Fruit fly (Drosophila melanogaster) whole organism, embryonic: ENCODE data around the gene CG32276.

Experiments
- Aef1 ChIP-seq: fragments of 200-800 bp; sonication (Bioruptor generic); IDR thresholded peaks from 3 replicates; pipeline ENCODE4 v1.3.6; 2022; ENCODE audit warnings: missing biosample characterization, missing genetic modification characterization
- Bteb2 ChIP-seq: fragments of 200-800 bp; sonication (Bioruptor generic); optimal IDR thresholded peaks from 2 replicates; lab custom pipeline; 2016; ENCODE audit warnings: missing biosample characterization, missing genetic modification characterization
- CG11398 ChIP-seq: fragments of 200-800 bp; sonication (Bioruptor generic); optimal IDR thresholded peaks from 2 replicates; lab custom pipeline; 2016; ENCODE audit warnings: missing biosample characterization, missing genetic modification characterization
- CG12155 ChIP-seq: fragments of 200-800 bp; sonication (Bioruptor generic); optimal IDR thresholded peaks from 3 replicates; lab custom pipeline; 2016; ENCODE audit warnings: missing biosample characterization, missing genetic modification characterization
- CG12659 ChIP-seq: fragments of 200-800 bp; sonication (Bioruptor generic); optimal IDR thresholded peaks from 3 replicates; lab custom pipeline; 2017; ENCODE audit warnings: mild to moderate bottlenecking, missing biosample characterization, missing genetic modification reagents, missing genetic modification characterization
- CG13287 ChIP-seq: fragments of 200-800 bp; sonication (Bioruptor generic); IDR thresholded peaks from 2 replicates; pipeline ENCODE4 v1.3.6; 2022; ENCODE audit warnings: missing biosample characterization, missing genetic modification characterization; ENCODE audit not compliant: partially characterized antibody
- CG13296 ChIP-seq: fragments of 200-800 bp; sonication (Bioruptor generic); optimal IDR thresholded peaks from 3 replicates; lab custom pipeline; 2018; ENCODE audit warnings: missing biosample characterization, mild to moderate bottlenecking, missing genetic modification characterization
- CG14965 ChIP-seq: fragments of 200-800 bp; sonication (Bioruptor generic); optimal IDR thresholded peaks from 2 replicates; lab custom pipeline; 2016; ENCODE audit warnings: missing biosample characterization, missing genetic modification characterization, borderline replicate concordance
- CG17361 ChIP-seq: fragments of 200-800 bp; sonication (Bioruptor generic); IDR thresholded peaks from 3 replicates; pipeline ENCODE4 v1.3.6; 2022; ENCODE audit warnings: missing biosample characterization, missing genetic modification characterization
- CG2116 ChIP-seq: fragments of 200-800 bp; sonication (Bioruptor generic); optimal IDR thresholded peaks from 3 replicates; lab custom pipeline; 2018; ENCODE audit warnings: missing biosample characterization, mild to moderate bottlenecking, missing genetic modification characterization
- CG2202 ChIP-seq: fragments of 200-800 bp; sonication (Bioruptor generic); optimal IDR thresholded peaks from 2 replicates; lab custom pipeline; 2018; ENCODE audit warnings: missing biosample characterization, mild to moderate bottlenecking, missing genetic modification characterization
- CG2712 ChIP-seq: fragments of 200-800 bp; optimal IDR thresholded peaks from 3 replicates; lab custom pipeline; 2019; ENCODE audit warnings: missing biosample characterization, mild to moderate bottlenecking, missing genetic modification characterization, moderate library complexity
- CG30403 ChIP-seq: fragments of 200-800 bp; sonication (Bioruptor generic); optimal IDR thresholded peaks from 3 replicates; lab custom pipeline; 2016; ENCODE audit warnings: missing biosample characterization, missing genetic modification characterization
- CG3065 ChIP-seq: fragments of 200-800 bp; sonication (Bioruptor generic); optimal IDR thresholded peaks from 2 replicates; lab custom pipeline; 2016; ENCODE audit warnings: missing biosample characterization, missing genetic modification characterization
- CG32532 ChIP-seq: fragments of 200-800 bp; sonication (Bioruptor generic); IDR thresholded peaks from 2 replicates; pipeline ENCODE4 v1.3.6; 2022; ENCODE audit warnings: missing biosample characterization, missing genetic modification characterization
- CG34376 ChIP-seq: fragments of 200-800 bp; sonication (Bioruptor generic); optimal IDR thresholded peaks from 2 replicates; lab custom pipeline; 2018; ENCODE audit warnings: missing biosample characterization, mild to moderate bottlenecking, missing genetic modification characterization
- CG3847 ChIP-seq: fragments of 200-800 bp; sonication (Bioruptor generic); IDR thresholded peaks from 2 replicates; pipeline ENCODE4 v1.3.6; 2022; ENCODE audit warnings: missing biosample characterization, missing genetic modification characterization
- CG4424 ChIP-seq: fragments of 200-800 bp; sonication (Bioruptor generic); optimal IDR thresholded peaks from 3 replicates; lab custom pipeline; 2016; ENCODE audit warnings: missing biosample characterization, missing genetic modification characterization
- CG6683 ChIP-seq: fragments of 200-800 bp; sonication (Bioruptor generic); optimal IDR thresholded peaks from 2 replicates; lab custom pipeline; 2017; ENCODE audit warnings: missing biosample characterization, mild to moderate bottlenecking, missing genetic modification characterization, missing genetic modification reagents
- CG8388 ChIP-seq: fragments of 200-800 bp; sonication (Bioruptor generic); optimal IDR thresholded peaks from 2 replicates; lab custom pipeline; 2019; ENCODE audit warnings: missing biosample characterization, mild to moderate bottlenecking, missing genetic modification characterization, moderate library complexity
- D19B ChIP-seq: fragments of 200-800 bp; sonication (Bioruptor generic); optimal IDR thresholded peaks from 2 replicates; lab custom pipeline; 2017; ENCODE audit warnings: missing biosample characterization, mild to moderate bottlenecking, missing genetic modification characterization
- Dip2 ChIP-seq: fragments of 200-800 bp; sonication (Bioruptor generic); IDR thresholded peaks from 2 replicates; pipeline ENCODE4 v1.3.6; 2022; ENCODE audit warnings: missing biosample characterization, missing genetic modification characterization
- E2f1 ChIP-seq: fragments of 200-800 bp; sonication (Bioruptor generic); IDR thresholded peaks from 2 replicates; pipeline ENCODE4 v1.3.6; 2022; ENCODE audit warnings: missing biosample characterization, missing genetic modification characterization
- Max ChIP-seq: fragments of 200-800 bp; sonication (Bioruptor generic); optimal IDR thresholded peaks from 2 replicates; lab custom pipeline; 2016; ENCODE audit warnings: missing biosample characterization, mild to moderate bottlenecking, missing genetic modification characterization
- Oaz ChIP-seq: fragments of 200-800 bp; sonication (Bioruptor generic); IDR thresholded peaks from 2 replicates; pipeline ENCODE4 v1.3.6; 2022; ENCODE audit warnings: missing biosample characterization, missing genetic modification characterization
- Opbp ChIP-seq: fragments of 200-800 bp; sonication (Bioruptor generic); IDR thresholded peaks from 3 replicates; pipeline ENCODE4 v1.3.6; 2022; ENCODE audit warnings: missing biosample characterization, missing genetic modification characterization; ENCODE audit not compliant: partially characterized antibody
- Rfx ChIP-seq: fragments of 200-800 bp; sonication (Bioruptor generic); IDR thresholded peaks from 2 replicates; pipeline ENCODE4 v1.3.6; 2022; ENCODE audit warnings: missing biosample characterization, missing genetic modification characterization
- Sox102F ChIP-seq: fragments of 200-800 bp; sonication (Bioruptor generic); optimal IDR thresholded peaks from 2 replicates; lab custom pipeline; 2018; ENCODE audit warnings: missing biosample characterization, mild to moderate bottlenecking, missing genetic modification characterization, moderate library complexity
- Taf1 ChIP-seq: fragments of 200-800 bp; sonication (Bioruptor generic); IDR thresholded peaks from 2 replicates; pipeline ENCODE4 v1.3.6; 2022; ENCODE audit warnings: missing biosample characterization, missing genetic modification characterization
- az2 ChIP-seq: fragments of 200-800 bp; sonication (Bioruptor generic); optimal IDR thresholded peaks from 3 replicates; lab custom pipeline; 2016; ENCODE audit warnings: missing biosample characterization, missing genetic modification characterization
- gcm2 ChIP-seq: fragments of 200-800 bp; sonication (Bioruptor generic); optimal IDR thresholded peaks from 2 replicates; lab custom pipeline; 2016; ENCODE audit warnings: missing biosample characterization, missing genetic modification characterization
- her ChIP-seq: fragments of 200-800 bp; sonication (Bioruptor generic); optimal IDR thresholded peaks from 2 replicates; lab custom pipeline; 2016; ENCODE audit warnings: missing biosample characterization, missing genetic modification characterization
- inv ChIP-seq: fragments of 200-800 bp; sonication (Bioruptor generic); IDR thresholded peaks from 2 replicates; pipeline ENCODE4 v1.3.6; 2022; ENCODE audit warnings: missing biosample characterization, missing genetic modification characterization; ENCODE audit not compliant: partially characterized antibody
- kah ChIP-seq: fragments of 200-800 bp; sonication (Bioruptor generic); optimal IDR thresholded peaks from 2 replicates; lab custom pipeline; 2018; ENCODE audit warnings: missing biosample characterization, mild to moderate bottlenecking, missing genetic modification characterization
- mam ChIP-seq: fragments of 200-800 bp; sonication (Bioruptor generic); optimal IDR thresholded peaks from 3 replicates; lab custom pipeline; 2016; ENCODE audit warnings: missing biosample characterization, missing genetic modification characterization
- nerfin-2 ChIP-seq: fragments of 200-800 bp; sonication (Bioruptor generic); IDR thresholded peaks from 2 replicates; pipeline ENCODE4 v1.3.6; 2022; ENCODE audit warnings: missing biosample characterization, missing genetic modification characterization; ENCODE audit not compliant: partially characterized antibody
- nmo ChIP-seq: fragments of 200-800 bp; sonication (Bioruptor generic); optimal IDR thresholded peaks from 2 replicates; lab custom pipeline; 2018; ENCODE audit warnings: missing biosample characterization, mild to moderate bottlenecking, missing genetic modification characterization, moderate library complexity
- p53 ChIP-seq: fragments of 200-800 bp; sonication (Bioruptor generic); optimal IDR thresholded peaks from 2 replicates; lab custom pipeline; 2016; ENCODE audit warnings: missing biosample characterization, missing genetic modification characterization
- pb ChIP-seq: fragments of 200-800 bp; sonication (Bioruptor generic); optimal IDR thresholded peaks from 3 replicates; lab custom pipeline; 2016; ENCODE audit warnings: missing biosample characterization, missing genetic modification characterization
- sens-2 ChIP-seq: fragments of 200-800 bp; sonication (Bioruptor generic); IDR thresholded peaks from 2 replicates; pipeline ENCODE4 v1.3.6; 2022; ENCODE audit warnings: missing biosample characterization, missing genetic modification characterization
- sim ChIP-seq: fragments of 200-800 bp; sonication (Bioruptor generic); IDR thresholded peaks from 2 replicates; pipeline ENCODE4 v1.3.6; 2022; ENCODE audit warnings: missing biosample characterization, missing genetic modification characterization
- slp2 ChIP-seq: fragments of 200-800 bp; sonication (Bioruptor generic); optimal IDR thresholded peaks from 2 replicates; lab custom pipeline; 2016; ENCODE audit warnings: missing biosample characterization, missing genetic modification characterization
- so ChIP-seq: fragments of 200-800 bp; sonication (Bioruptor generic); IDR thresholded peaks from 3 replicates; pipeline ENCODE4 v1.3.6; 2022; ENCODE audit warnings: missing biosample characterization, missing genetic modification characterization
- sug ChIP-seq: fragments of 200-800 bp; optimal IDR thresholded peaks from 2 replicates; lab custom pipeline; 2019; ENCODE audit warnings: missing biosample characterization, mild to moderate bottlenecking, missing genetic modification characterization, moderate library complexity
- tll ChIP-seq, 2 experiments: fragments of 200-800 bp in 1 of 2; fragments of >200 bp in 1 of 2; sonication (Bioruptor generic) in 1 of 2; optimal IDR thresholded peaks; 2 replicates each; lab custom pipeline; 2017 to 2019; ENCODE audit warnings: missing biosample characterization in 2 of 2, missing genetic modification characterization in 2 of 2, mild to moderate bottlenecking in 1 of 2, moderate library complexity in 1 of 2
- trem ChIP-seq: fragments of 200-800 bp; optimal IDR thresholded peaks from 3 replicates; lab custom pipeline; 2019; ENCODE audit warnings: missing biosample characterization, mild to moderate bottlenecking, missing genetic modification characterization, moderate library complexity
- unpg ChIP-seq: fragments of 200-800 bp; sonication (Bioruptor generic); optimal IDR thresholded peaks from 3 replicates; lab custom pipeline; 2018; ENCODE audit warnings: missing biosample characterization, mild to moderate bottlenecking, missing genetic modification characterization, moderate library complexity
- vnd ChIP-seq: fragments of 200-800 bp; sonication (Bioruptor generic); IDR thresholded peaks from 3 replicates; pipeline ENCODE4 v1.3.6; 2022; ENCODE audit warnings: missing biosample characterization, missing genetic modification characterization; ENCODE audit not compliant: partially characterized antibody
- zfh1 ChIP-seq: fragments of 200-800 bp; sonication (Bioruptor generic); IDR thresholded peaks from 3 replicates; pipeline ENCODE4 v1.3.6; 2022; ENCODE audit warnings: missing biosample characterization, missing genetic modification characterization

CG32276 gene

DNA sequence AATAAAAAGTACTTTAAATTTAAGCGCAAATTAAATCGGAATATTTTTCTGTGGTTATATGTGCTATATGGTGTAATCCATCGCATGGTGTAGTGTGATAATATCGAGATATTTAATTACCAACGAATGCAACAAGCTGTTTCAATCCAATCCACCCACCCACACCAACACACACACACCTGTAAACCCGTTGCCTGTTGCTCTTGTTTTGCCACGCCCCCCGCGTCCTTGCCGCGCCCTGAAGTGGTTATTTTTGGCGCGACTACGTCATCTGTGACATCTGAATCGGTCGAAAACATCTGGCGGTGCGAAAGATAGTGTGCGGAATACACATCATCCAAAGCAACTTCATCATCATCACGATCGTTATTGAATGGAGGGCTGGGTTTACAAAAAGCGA, 33.4 kb downstream of the CG32276 start (continued):
- no peak for TF ChIP-seq D19B (GFP tag; lab: Kevin White, UChicago)
- TF ChIP-seq Sox102F: no peak
- no peak for TF ChIP-seq trem (tag; lab: Kevin White, UChicago)
- TF ChIP-seq E2f1 (GFP tag; lab: Robert Waterston, UW): no peak
- no peak for TF ChIP-seq Bteb2
- peak; percentile 61 for TF ChIP-seq kah (GFP tag; lab: Kevin White, UChicago)
- TF ChIP-seq CG3065 (GFP tag; lab: Kevin White, UChicago): peak; percentile 85
- TF ChIP-seq CG34376 (GFP tag; lab: Kevin White, UChicago): peak; percentile 26
- no peak for TF ChIP-seq p53
- TF ChIP-seq tll (GFP tag; optimal IDR thresholded peaks at IDR 0.05; lab: Kevin White, UChicago): no peak
- TF ChIP-seq gcm2 (GFP tag; lab: Kevin White, UChicago): no peak
- no peak for TF ChIP-seq Oaz (GFP tag; lab: Robert Waterston, UW)
- no peak for TF ChIP-seq sens-2 (GFP tag; lab: Robert Waterston, UW)
- no peak for TF ChIP-seq sim (GFP tag; lab: Robert Waterston, UW)

DNA sequence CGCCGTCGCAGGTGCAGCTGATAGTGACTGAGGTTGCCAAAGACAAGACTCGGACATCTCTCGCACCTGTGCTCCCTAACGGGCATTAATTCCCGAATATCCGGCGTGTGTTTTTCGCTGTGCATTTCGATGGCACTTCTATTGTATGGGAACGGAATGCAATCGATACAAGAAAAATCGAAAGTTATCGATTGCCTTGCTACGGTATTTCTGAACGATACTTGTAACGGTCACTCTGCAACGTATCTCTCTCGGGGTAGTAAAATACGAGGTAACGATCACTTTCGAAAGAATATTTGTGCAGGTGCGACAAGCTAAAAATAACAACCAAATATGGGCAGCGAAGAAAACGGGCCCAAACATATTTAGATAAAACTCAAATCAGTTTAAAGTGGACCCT, 33.9 kb downstream of the CG32276 start, which contains the start of gene CG32280:
Gene CG32280 (plus strand): TSS at position 231 of the 400 bp plus-strand sequence.
- peak; percentile 10 for TF ChIP-seq CG6683 (GFP tag; lab: Kevin White, UChicago)
- no peak for TF ChIP-seq Dip2
- peak; percentile 81 for TF ChIP-seq nerfin-2
- peak; percentile 37 for TF ChIP-seq her (GFP tag; lab: Kevin White, UChicago)
- TF ChIP-seq CG2712 (tag; lab: Kevin White, UChicago): peak; percentile 49
- no peak for TF ChIP-seq CG2202 (tag; lab: Kevin White, UChicago)
- 0 out of 2 replicates have a peak, but pooled peaks have one; percentile 19 for TF ChIP-seq sim (GFP tag; lab: Robert Waterston, UW)
- no peak for TF ChIP-seq Taf1
- peak; percentile 24 for TF ChIP-seq slp2
- peak; percentile 77 for TF ChIP-seq inv (GFP tag; lab: Robert Waterston, UW)
- TF ChIP-seq unpg (GFP tag; lab: Kevin White, UChicago): peak; percentile 20
- TF ChIP-seq az2: peak; percentile 1
- TF ChIP-seq Max (GFP tag; lab: Kevin White, UChicago): peak; percentile 33
- TF ChIP-seq CG14965 (GFP tag; lab: Kevin White, UChicago): no peak
- no peak for TF ChIP-seq Aef1 (GFP tag; lab: Robert Waterston, UW)
- no peak for TF ChIP-seq CG8388
- peak; percentile 55 for TF ChIP-seq CG13296 (GFP tag; lab: Kevin White, UChicago)
- peak; percentile 65 for TF ChIP-seq CG12659
- peak; percentile 87; the same call in 2 of the 3 replicates for TF ChIP-seq Opbp (GFP tag; lab: Robert Waterston, UW)
- 0 out of 3 replicates have a peak, but pooled peaks have one; percentile 12 for TF ChIP-seq CG17361 (GFP tag; lab: Robert Waterston, UW)
- TF ChIP-seq CG30403 (GFP tag; lab: Kevin White, UChicago): peak; percentile 6
- TF ChIP-seq pb (GFP tag; lab: Kevin White, UChicago): peak; percentile 7
- peak; percentile 41; the same call in 1 of the 2 replicates for TF ChIP-seq CG3847 (GFP tag; lab: Robert Waterston, UW)
- TF ChIP-seq mam: peak; percentile 48
- 0 out of 3 replicates have a peak, but pooled peaks have one; percentile 32 for TF ChIP-seq so (GFP tag; lab: Robert Waterston, UW)
- TF ChIP-seq zfh1 (GFP tag; lab: Robert Waterston, UW): 0 out of 3 replicates have a peak, but pooled peaks have one; percentile 51
- peak; percentile 91 for TF ChIP-seq CG13287 (GFP tag; lab: Robert Waterston, UW)
- TF ChIP-seq CG4424 (GFP tag; lab: Kevin White, UChicago): peak; percentile 6
- peak; percentile 13 for TF ChIP-seq CG11398 (GFP tag; lab: Kevin White, UChicago)
- peak; percentile 22 for TF ChIP-seq sug
- peak; percentile 46 for TF ChIP-seq CG12155
- peak; percentile 43; the same call in 1 of the 2 replicates for TF ChIP-seq Rfx (GFP tag; lab: Robert Waterston, UW)
- TF ChIP-seq vnd (GFP tag; lab: Robert Waterston, UW): peak; percentile 84
- TF ChIP-seq CG34376 (GFP tag; lab: Kevin White, UChicago): peak; percentile 69
- TF ChIP-seq CG2116 (GFP tag; lab: Kevin White, UChicago): peak; percentile 76
- TF ChIP-seq nmo (GFP tag; lab: Kevin White, UChicago): peak; percentile 38
- TF ChIP-seq CG32532 (GFP tag; lab: Robert Waterston, UW): peak; percentile 32; the same call in 1 of the 2 replicates
